Worm (Caenorhabditis elegans): Measurements from ENCODE around the gene C30B5.17.

The C30B5.17 gene

DNA sequence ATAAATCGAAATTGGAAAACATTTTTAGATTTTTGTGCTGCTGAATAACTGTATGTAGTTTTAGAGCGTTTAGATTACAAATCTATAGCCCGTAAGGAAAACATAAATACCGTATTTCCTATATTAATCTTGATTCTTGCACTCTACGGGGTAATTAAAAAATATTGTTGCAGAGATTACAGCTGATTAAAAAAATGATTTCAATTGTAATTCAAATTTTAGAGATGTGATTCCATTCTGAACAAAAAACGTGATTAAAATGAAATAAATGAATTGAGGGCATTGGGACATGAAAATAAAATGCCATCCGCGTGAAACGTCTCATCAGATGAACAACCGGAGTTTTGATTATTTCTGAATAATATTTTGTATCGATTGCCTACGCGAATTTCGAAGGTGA, 10.3 kb downstream of the C30B5.17 start, which contains the start of gene cpb-2:
Gene cpb-2 (plus strand): TSS at position 301 of the 400 bp plus-strand sequence.
- TF ChIP-seq mab-5 (tag; optimal IDR thresholded peaks at IDR 0.05), result no peak
- no peak for TF ChIP-seq ztf-1 (GFP tag; conservative IDR thresholded peaks at IDR 0.05)
- no peak for TF ChIP-seq nhr-237 (tag; optimal IDR thresholded peaks at IDR 0.05)
- TF ChIP-seq ceh-82 (tag; optimal IDR thresholded peaks at IDR 0.05), result no peak
- TF ChIP-seq ZK546.5 (tag; optimal IDR thresholded peaks at IDR 0.05), result no peak
- TF ChIP-seq lin-11 (tag; optimal IDR thresholded peaks at IDR 0.05), result no peak
- no peak for TF ChIP-seq nhr-129 (tag; optimal IDR thresholded peaks at IDR 0.05)
- TF ChIP-seq mdl-1 (tag; optimal IDR thresholded peaks at IDR 0.05), result no peak
- TF ChIP-seq ceh-16 (tag; optimal IDR thresholded peaks at IDR 0.05), result no peak
- no peak for TF ChIP-seq aly-2 (tag; optimal IDR thresholded peaks at IDR 0.05)
- TF ChIP-seq R02D3.7 (tag; optimal IDR thresholded peaks at IDR 0.05), result no peak
- no peak for TF ChIP-seq ama-1 (optimal IDR thresholded peaks at IDR 0.05)
- TF ChIP-seq dmd-4 (tag; optimal IDR thresholded peaks at IDR 0.05), result no peak
- TF ChIP-seq lsy-2 (tag; optimal IDR thresholded peaks at IDR 0.05), result no peak
- TF ChIP-seq nhr-11 (tag; optimal IDR thresholded peaks at IDR 0.05), result no peak
- TF ChIP-seq nhr-10 (tag; optimal IDR thresholded peaks at IDR 0.05), result no peak
- no peak for TF ChIP-seq Y55F3AM.14 (GFP tag; optimal IDR thresholded peaks at IDR 0.05)
- TF ChIP-seq blmp-1 (tag; optimal IDR thresholded peaks at IDR 0.05; ENCODE audit: insufficient read depth), result no peak
- TF ChIP-seq elt-3 (tag; optimal IDR thresholded peaks at IDR 0.05), result no peak
- TF ChIP-seq unc-39 (tag; optimal IDR thresholded peaks at IDR 0.05), result no peak

DNA sequence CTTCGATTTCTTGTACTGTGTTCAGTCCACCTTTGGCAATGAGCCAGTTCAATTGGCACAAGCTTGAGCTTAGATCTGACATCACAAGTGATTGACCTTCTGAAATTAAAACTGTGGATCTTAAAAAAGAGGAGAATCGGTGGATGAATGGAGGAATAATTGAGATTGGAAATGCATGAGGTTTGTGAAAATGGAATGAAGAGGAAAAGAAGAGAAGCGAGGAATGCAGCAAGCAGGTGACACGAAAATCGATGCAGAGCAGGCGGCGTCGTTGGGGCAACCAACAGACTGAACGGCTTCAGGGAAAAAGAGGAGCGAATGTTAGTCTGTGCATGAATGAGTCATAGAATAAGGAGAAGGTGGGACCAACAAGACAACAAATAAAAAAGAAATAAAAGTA, 11.5 kb downstream of the C30B5.17 start, which contains the start of gene fkh-8:
Gene fkh-8 (minus strand): TSS at position 101 of the 400 bp plus-strand sequence.
- TF ChIP-seq Y55F3AM.14 (GFP tag; optimal IDR thresholded peaks at IDR 0.05) (no peak), dmd-4 (tag; optimal IDR thresholded peaks at IDR 0.05) (no peak), snpc-4 (tag; optimal IDR thresholded peaks at IDR 0.05) (no peak), ztf-1 (GFP tag; conservative IDR thresholded peaks at IDR 0.05) (no peak), lsy-2 (tag; optimal IDR thresholded peaks at IDR 0.05) (no peak), zag-1 (tag; optimal IDR thresholded peaks at IDR 0.05) (no peak), mab-5 (tag; optimal IDR thresholded peaks at IDR 0.05) (no peak), fos-1 (tag; optimal IDR thresholded peaks at IDR 0.05) (no peak), ztf-11 (tag; optimal IDR thresholded peaks at IDR 0.05) (no peak), sma-3 (GFP tag; optimal IDR thresholded peaks at IDR 0.05) (no peak), nhr-25 (tag; optimal IDR thresholded peaks at IDR 0.05) (no peak), sem-4 (tag; optimal IDR thresholded peaks at IDR 0.05) (no peak), peb-1 (tag; optimal IDR thresholded peaks at IDR 0.05) (no peak), unc-62 (GFP tag; optimal IDR thresholded peaks at IDR 0.05) (no peak), nhr-129 (tag; optimal IDR thresholded peaks at IDR 0.05) (no peak), lin-11 (tag; optimal IDR thresholded peaks at IDR 0.05) (no peak), elt-1 (tag; optimal IDR thresholded peaks at IDR 0.05) (no peak)

DNA sequence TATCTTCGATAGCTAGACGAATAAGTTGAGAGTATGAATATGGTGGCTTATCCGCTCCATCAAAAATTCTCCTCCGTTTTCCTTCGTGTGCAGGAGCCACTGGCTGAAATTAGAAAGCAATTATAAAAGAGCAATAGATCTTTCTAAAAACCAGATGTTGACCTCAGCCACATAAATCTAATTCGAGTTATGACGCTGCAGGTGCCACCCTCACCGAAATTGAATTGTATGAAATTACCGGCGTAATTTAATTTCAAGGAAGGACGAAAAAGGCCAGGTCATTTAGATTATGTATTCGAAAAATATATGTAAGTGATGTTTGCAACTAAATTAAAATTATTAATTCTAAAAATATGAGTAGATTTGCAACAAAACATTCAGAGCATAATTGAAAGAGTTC, 12.0 kb downstream of the C30B5.17 start:
- TF ChIP-seq elt-3 (tag; optimal IDR thresholded peaks at IDR 0.05) (no peak), C34F6.9 (tag; optimal IDR thresholded peaks at IDR 0.05) (no peak), snpc-4 (tag; optimal IDR thresholded peaks at IDR 0.05) (no peak), lin-11 (tag; optimal IDR thresholded peaks at IDR 0.05) (no peak), Y55F3AM.14 (GFP tag; optimal IDR thresholded peaks at IDR 0.05) (no peak), unc-55 (GFP tag; optimal IDR thresholded peaks at IDR 0.05) (no peak), dmd-4 (tag; optimal IDR thresholded peaks at IDR 0.05) (no peak), mab-5 (tag; optimal IDR thresholded peaks at IDR 0.05) (no peak), ceh-16 (tag; optimal IDR thresholded peaks at IDR 0.05) (no peak), unc-62 (GFP tag; optimal IDR thresholded peaks at IDR 0.05) (no peak), elt-1 (tag; optimal IDR thresholded peaks at IDR 0.05) (no peak), ztf-11 (tag; optimal IDR thresholded peaks at IDR 0.05) (no peak), nhr-6 (tag; optimal IDR thresholded peaks at IDR 0.05) (no peak), nhr-129 (tag; optimal IDR thresholded peaks at IDR 0.05) (no peak), sma-3 (GFP tag; optimal IDR thresholded peaks at IDR 0.05) (no peak), zag-1 (tag; optimal IDR thresholded peaks at IDR 0.05) (no peak), F13H6.1 (tag; optimal IDR thresholded peaks at IDR 0.05) (no peak), alr-1 (tag; optimal IDR thresholded peaks at IDR 0.05) (no peak), ceh-82 (tag; optimal IDR thresholded peaks at IDR 0.05) (no peak), lsy-2 (tag; optimal IDR thresholded peaks at IDR 0.05) (no peak)

DNA sequence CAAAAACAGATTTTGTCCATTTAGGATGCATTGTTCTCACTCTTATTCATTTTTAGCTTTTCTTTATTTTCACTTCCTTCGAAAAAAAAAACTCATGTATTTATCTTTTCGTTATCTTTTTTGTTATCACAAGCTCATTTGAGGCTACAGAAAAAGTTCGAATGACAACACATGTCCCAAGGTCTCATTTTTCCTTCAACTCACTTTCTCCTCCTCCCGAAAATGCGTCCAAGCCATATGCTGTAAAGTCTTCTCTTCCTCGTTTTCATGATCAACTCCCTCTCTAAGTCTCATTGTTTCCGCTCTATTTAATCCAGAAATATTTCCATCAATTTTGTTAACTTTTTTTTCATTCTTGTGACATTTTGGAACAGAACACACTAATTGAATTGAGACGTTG, 21.5 kb downstream of the C30B5.17 start:
- TF ChIP-seq fos-1 (tag; optimal IDR thresholded peaks at IDR 0.05) (no peak), lin-11 (tag; optimal IDR thresholded peaks at IDR 0.05) (no peak), C34F6.9 (tag; optimal IDR thresholded peaks at IDR 0.05) (peak; percentile 26), blmp-1 (tag; optimal IDR thresholded peaks at IDR 0.05; ENCODE audit: insufficient read depth) (no peak), snpc-4 (tag; optimal IDR thresholded peaks at IDR 0.05) (no peak), nhr-129 (tag; optimal IDR thresholded peaks at IDR 0.05) (peak; percentile 38), lsy-2 (tag; optimal IDR thresholded peaks at IDR 0.05) (peak in 1 of 2 experiments; percentile 22), mbf-1 (tag; optimal IDR thresholded peaks at IDR 0.05) (no peak), sma-9 (GFP tag; optimal IDR thresholded peaks at IDR 0.05) (peak; percentile 34), sma-9 (tag; optimal IDR thresholded peaks at IDR 0.05) (no peak), ztf-4 (tag; optimal IDR thresholded peaks at IDR 0.05) (no peak), F13H6.1 (tag; optimal IDR thresholded peaks at IDR 0.05) (peak; percentile 37)
